Fruit fly (Drosophila melanogaster) whole organism, embryonic: ENCODE data around the gene rush.
A peak's percentile ranks its signal among the peaks of the same experiment; 100 is the strongest.

Source experiments
- Atf3 ChIP-seq: fragments of 200-800 bp; sonication (Bioruptor generic); optimal IDR thresholded peaks from 3 replicates; lab custom pipeline; 2016; ENCODE audit warnings: missing biosample characterization, missing genetic modification characterization
- Blimp-1 ChIP-seq: fragments of 200-800 bp; sonication (Bioruptor generic); optimal IDR thresholded peaks from 3 replicates; lab custom pipeline; 2018; ENCODE audit warnings: missing biosample characterization, missing genetic modification characterization, mild to moderate bottlenecking, moderate library complexity, missing genetic modification reagents
- C15 ChIP-seq: fragments of 200-800 bp; sonication (Bioruptor generic); IDR thresholded peaks from 3 replicates; pipeline ENCODE4 v1.3.6; 2022; ENCODE audit warnings: missing biosample characterization, missing genetic modification characterization
- CG1024 ChIP-seq: fragments of 200-800 bp; sonication (Bioruptor generic); IDR thresholded peaks from 2 replicates; pipeline ENCODE4 v1.3.6; 2022; ENCODE audit warnings: missing biosample characterization, missing genetic modification characterization
- CG12071 ChIP-seq: fragments of 200-800 bp; sonication (Bioruptor generic); optimal IDR thresholded peaks from 3 replicates; lab custom pipeline; 2018; ENCODE audit warnings: missing biosample characterization, mild to moderate bottlenecking, missing genetic modification characterization
- CG12942 ChIP-seq: fragments of 200-800 bp; sonication (Bioruptor generic); optimal IDR thresholded peaks from 3 replicates; lab custom pipeline; 2016; ENCODE audit warnings: missing biosample characterization, missing genetic modification characterization
- CG17361 ChIP-seq: fragments of 200-800 bp; sonication (Bioruptor generic); IDR thresholded peaks from 3 replicates; pipeline ENCODE4 v1.3.6; 2022; ENCODE audit warnings: missing biosample characterization, missing genetic modification characterization
- CG2129 ChIP-seq: fragments of 200-800 bp; sonication (Bioruptor generic); IDR thresholded peaks from 2 replicates; pipeline ENCODE4 v1.3.6; 2022; ENCODE audit warnings: missing biosample characterization, missing genetic modification characterization; ENCODE audit not compliant: partially characterized antibody
- CG30403 ChIP-seq: fragments of 200-800 bp; sonication (Bioruptor generic); optimal IDR thresholded peaks from 3 replicates; lab custom pipeline; 2016; ENCODE audit warnings: missing biosample characterization, missing genetic modification characterization
- CG31388 ChIP-seq: fragments of 200-800 bp; sonication (Bioruptor generic); optimal IDR thresholded peaks from 2 replicates; lab custom pipeline; 2016; ENCODE audit warnings: missing biosample characterization, missing genetic modification characterization
- CG32767 ChIP-seq: fragments of 200-800 bp; sonication (Bioruptor generic); IDR thresholded peaks from 2 replicates; pipeline ENCODE4 v1.3.6; 2022; ENCODE audit warnings: missing biosample characterization, missing genetic modification characterization
- CG32772 ChIP-seq: fragments of 200-800 bp; sonication (Bioruptor generic); IDR thresholded peaks from 2 replicates; pipeline ENCODE4 v1.3.6; 2022; ENCODE audit warnings: missing biosample characterization, missing genetic modification characterization
- CG43689 ChIP-seq: fragments of 200-800 bp; sonication (Bioruptor generic); IDR thresholded peaks from 2 replicates; pipeline ENCODE4 v1.3.6; 2022; ENCODE audit warnings: missing biosample characterization, missing genetic modification characterization
- CG6683 ChIP-seq: fragments of 200-800 bp; sonication (Bioruptor generic); optimal IDR thresholded peaks from 2 replicates; lab custom pipeline; 2017; ENCODE audit warnings: missing biosample characterization, mild to moderate bottlenecking, missing genetic modification characterization, missing genetic modification reagents
- CG7786 ChIP-seq: fragments of 200-800 bp; sonication (Bioruptor generic); optimal IDR thresholded peaks from 2 replicates; lab custom pipeline; 2016; ENCODE audit warnings: missing biosample characterization, missing genetic modification characterization
- CG7839 ChIP-seq: fragments of 200-800 bp; sonication (Bioruptor generic); optimal IDR thresholded peaks from 3 replicates; lab custom pipeline; 2018; ENCODE audit warnings: missing biosample characterization, mild to moderate bottlenecking, missing genetic modification characterization, moderate library complexity
- CG8290 ChIP-seq, 3 experiments: fragments of 200-800 bp; sonication (Bioruptor generic); optimal IDR thresholded peaks; 2 replicates each; lab custom pipeline; 2016 to 2019; ENCODE audit warnings: missing biosample characterization in 3 of 3, missing genetic modification characterization in 3 of 3, mild to moderate bottlenecking in 2 of 3, moderate library complexity in 1 of 3
- CG8359 ChIP-seq: fragments of 200-800 bp; sonication (Bioruptor generic); optimal IDR thresholded peaks from 2 replicates; lab custom pipeline; 2017; ENCODE audit warnings: missing biosample characterization, mild to moderate bottlenecking, missing genetic modification characterization, borderline replicate concordance
- CG8388 ChIP-seq: fragments of 200-800 bp; sonication (Bioruptor generic); optimal IDR thresholded peaks from 2 replicates; lab custom pipeline; 2019; ENCODE audit warnings: missing biosample characterization, mild to moderate bottlenecking, missing genetic modification characterization, moderate library complexity
- CG9215 ChIP-seq: fragments of 200-800 bp; sonication (Bioruptor generic); IDR thresholded peaks from 2 replicates; pipeline ENCODE4 v1.3.6; 2022; ENCODE audit warnings: missing biosample characterization, missing genetic modification characterization
- CG9727 ChIP-seq: fragments of 200-800 bp; sonication (Bioruptor generic); optimal IDR thresholded peaks from 3 replicates; lab custom pipeline; 2017; ENCODE audit warnings: missing biosample characterization, mild to moderate bottlenecking, missing genetic modification characterization
- CG9876 ChIP-seq: fragments of 200-800 bp; sonication (Bioruptor generic); optimal IDR thresholded peaks from 2 replicates; lab custom pipeline; 2016; ENCODE audit warnings: missing biosample characterization, missing genetic modification characterization
- CoRest ChIP-seq: fragments of 200-800 bp; sonication (Bioruptor generic); optimal IDR thresholded peaks from 3 replicates; lab custom pipeline; 2018; ENCODE audit warnings: missing biosample characterization, mild to moderate bottlenecking, missing genetic modification characterization, moderate library complexity
- Dad ChIP-seq: fragments of 200-800 bp; sonication (Bioruptor generic); optimal IDR thresholded peaks from 3 replicates; lab custom pipeline; 2016; ENCODE audit warnings: missing biosample characterization, missing genetic modification characterization
- Dek ChIP-seq: fragments of 200-800 bp; sonication (Bioruptor generic); optimal IDR thresholded peaks from 3 replicates; lab custom pipeline; 2019; ENCODE audit warnings: missing biosample characterization, mild to moderate bottlenecking, missing genetic modification characterization, moderate library complexity
- Ets65A ChIP-seq: fragments of 200-800 bp; sonication (Bioruptor generic); peaks from one replicate; lab custom pipeline; 2016; ENCODE audit warnings: missing biosample characterization, missing genetic modification characterization
- Kr ChIP-seq: fragments of 200-800 bp; sonication (Bioruptor generic); optimal IDR thresholded peaks from 2 replicates; lab custom pipeline; 2017; ENCODE audit warnings: missing biosample characterization, mild to moderate bottlenecking, missing genetic modification characterization
- MBD-R2 ChIP-seq: fragments of 200-800 bp; sonication (Bioruptor generic); IDR thresholded peaks from 2 replicates; pipeline ENCODE4 v1.3.6; 2022; ENCODE audit warnings: missing biosample characterization, missing genetic modification characterization
- Pdp1 ChIP-seq, 2 experiments: fragments of 200-800 bp; sonication (Bioruptor generic); optimal IDR thresholded peaks; 3 replicates each; lab custom pipeline; 2016; ENCODE audit warnings: missing biosample characterization in 2 of 2, missing genetic modification characterization in 2 of 2, mild to moderate bottlenecking in 1 of 2, moderate library complexity in 1 of 2
- Usf ChIP-seq: fragments of 200-800 bp; sonication (Bioruptor generic); optimal IDR thresholded peaks from 2 replicates; lab custom pipeline; 2017; ENCODE audit warnings: missing genotype, missing biosample characterization, missing genetic modification characterization
- Vsx1 ChIP-seq: fragments of 200-800 bp; sonication (Bioruptor generic); optimal IDR thresholded peaks from 2 replicates; lab custom pipeline; 2017; ENCODE audit warnings: missing biosample characterization, mild to moderate bottlenecking, missing genetic modification characterization, missing genetic modification reagents
- az2 ChIP-seq: fragments of 200-800 bp; sonication (Bioruptor generic); optimal IDR thresholded peaks from 3 replicates; lab custom pipeline; 2016; ENCODE audit warnings: missing biosample characterization, missing genetic modification characterization
- bowl ChIP-seq: fragments of 200-800 bp; sonication (Bioruptor generic); IDR thresholded peaks from 2 replicates; pipeline ENCODE4 v1.3.6; 2022; ENCODE audit warnings: missing biosample characterization, missing genetic modification characterization
- dan ChIP-seq: fragments of 200-800 bp; sonication (Bioruptor generic); IDR thresholded peaks from 2 replicates; pipeline ENCODE4 v1.3.6; 2022; ENCODE audit warnings: missing biosample characterization, missing genetic modification characterization
- dysf ChIP-seq: fragments of 200-800 bp; sonication (Bioruptor generic); IDR thresholded peaks from 3 replicates; pipeline ENCODE4 v1.3.6; 2022; ENCODE audit warnings: missing biosample characterization, missing genetic modification characterization
- exex ChIP-seq: fragments of 200-800 bp; sonication (Bioruptor generic); optimal IDR thresholded peaks from 4 replicates; lab custom pipeline; 2018; ENCODE audit warnings: missing biosample characterization, mild to moderate bottlenecking, missing genetic modification characterization, moderate library complexity
- fru ChIP-seq: fragments of >200 bp; optimal IDR thresholded peaks from 2 replicates; lab custom pipeline; 2017
- grn ChIP-seq: fragments of 200-800 bp; sonication (Bioruptor generic); optimal IDR thresholded peaks from 3 replicates; lab custom pipeline; 2017; ENCODE audit warnings: missing biosample characterization, missing genetic modification characterization
- gsb ChIP-seq: fragments of 200-800 bp; sonication (Bioruptor generic); IDR thresholded peaks from 2 replicates; pipeline ENCODE4 v1.3.6; 2022; ENCODE audit warnings: missing biosample characterization, missing genetic modification characterization
- her ChIP-seq: fragments of 200-800 bp; sonication (Bioruptor generic); optimal IDR thresholded peaks from 2 replicates; lab custom pipeline; 2016; ENCODE audit warnings: missing biosample characterization, missing genetic modification characterization
- hth ChIP-seq: fragments of >200 bp; optimal IDR thresholded peaks from 2 replicates; lab custom pipeline; 2017; ENCODE audit warnings: inconsistent platforms
- ind ChIP-seq: fragments of 200-800 bp; sonication (Bioruptor generic); optimal IDR thresholded peaks from 3 replicates; lab custom pipeline; 2016; ENCODE audit warnings: missing biosample characterization, missing genetic modification characterization
- insv ChIP-seq, 2 experiments: fragments of 200-800 bp; sonication (Bioruptor generic); optimal IDR thresholded peaks; 3 replicates each; lab custom pipeline; 2016 to 2018; ENCODE audit warnings: missing biosample characterization in 2 of 2, missing genetic modification characterization in 2 of 2
- inv ChIP-seq: fragments of 200-800 bp; sonication (Bioruptor generic); IDR thresholded peaks from 2 replicates; pipeline ENCODE4 v1.3.6; 2022; ENCODE audit warnings: missing biosample characterization, missing genetic modification characterization; ENCODE audit not compliant: partially characterized antibody
- kah ChIP-seq: fragments of 200-800 bp; sonication (Bioruptor generic); optimal IDR thresholded peaks from 2 replicates; lab custom pipeline; 2018; ENCODE audit warnings: missing biosample characterization, mild to moderate bottlenecking, missing genetic modification characterization
- kay ChIP-seq: fragments of 200-800 bp; sonication (Bioruptor generic); optimal IDR thresholded peaks from 2 replicates; lab custom pipeline; 2016; ENCODE audit warnings: missing biosample characterization, missing genetic modification characterization
- mirr ChIP-seq: fragments of 200-800 bp; sonication (Bioruptor generic); optimal IDR thresholded peaks from 3 replicates; lab custom pipeline; 2018; ENCODE audit warnings: missing biosample characterization, mild to moderate bottlenecking, missing genetic modification characterization
- pb ChIP-seq: fragments of 200-800 bp; sonication (Bioruptor generic); optimal IDR thresholded peaks from 3 replicates; lab custom pipeline; 2016; ENCODE audit warnings: missing biosample characterization, missing genetic modification characterization
- pros ChIP-seq: fragments of 200-800 bp; sonication (Bioruptor generic); optimal IDR thresholded peaks from 3 replicates; lab custom pipeline; 2019; ENCODE audit warnings: missing biosample characterization, mild to moderate bottlenecking, missing genetic modification characterization, moderate library complexity
- salm ChIP-seq: fragments of 200-800 bp; sonication (Bioruptor generic); optimal IDR thresholded peaks from 2 replicates; lab custom pipeline; 2018; ENCODE audit warnings: missing biosample characterization, mild to moderate bottlenecking, missing genetic modification characterization
- trem ChIP-seq: fragments of 200-800 bp; optimal IDR thresholded peaks from 3 replicates; lab custom pipeline; 2019; ENCODE audit warnings: missing biosample characterization, mild to moderate bottlenecking, missing genetic modification characterization, moderate library complexity
- wek ChIP-seq: fragments of 200-800 bp; sonication (Bioruptor generic); optimal IDR thresholded peaks from 3 replicates; lab custom pipeline; 2018; ENCODE audit warnings: missing biosample characterization, mild to moderate bottlenecking, missing genetic modification characterization, moderate library complexity
- zf30C ChIP-seq: fragments of 200-800 bp; sonication (Bioruptor generic); optimal IDR thresholded peaks from 3 replicates; lab custom pipeline; 2018; ENCODE audit warnings: missing biosample characterization, mild to moderate bottlenecking, missing genetic modification characterization

The rush gene

dm6 chrX:1464033-1464432 is 14.3 kb upstream of the rush start, which contains the start of gene Ns3 (continued):
- TF ChIP-seq CG12942 (GFP tag; lab: Kevin White, UChicago) (no peak), CG32767 (GFP tag; lab: Robert Waterston, UW) (no peak), kay (GFP tag; lab: Kevin White, UChicago) (no peak), gsb (GFP tag; lab: Robert Waterston, UW) (no peak), C15 (GFP tag; lab: Robert Waterston, UW) (no peak), Usf (no peak), CG1024 (no peak), grn (GFP tag; lab: Kevin White, UChicago) (no peak), CG8290 (GFP tag; optimal IDR thresholded peaks at IDR 0.05; lab: Kevin White, UChicago) (no peak), CG8290 (tag; optimal IDR thresholded peaks at IDR 0.05; lab: Kevin White, UChicago) (no peak), CG8359 (GFP tag; lab: Kevin White, UChicago) (no peak), CG6683 (GFP tag; lab: Kevin White, UChicago) (no peak), wek (GFP tag; lab: Kevin White, UChicago) (no peak), CG9876 (no peak), az2 (GFP tag; lab: Kevin White, UChicago) (no peak), Kr (GFP tag; lab: Kevin White, UChicago) (no peak), fru (lab: Kevin White, UChicago) (no peak), Dek (tag; lab: Kevin White, UChicago) (no peak), her (no peak), Blimp-1 (no peak), kah (GFP tag; lab: Kevin White, UChicago) (no peak), hth (lab: Kevin White, UChicago) (no peak), CG9215 (no peak), pb (GFP tag; lab: Kevin White, UChicago) (no peak), pros (GFP tag; lab: Kevin White, UChicago) (no peak), CG17361 (GFP tag; lab: Robert Waterston, UW) (no peak), MBD-R2 (GFP tag; lab: Robert Waterston, UW) (peak; percentile 70), bowl (GFP tag; lab: Robert Waterston, UW) (no peak), CG30403 (GFP tag; lab: Kevin White, UChicago) (no peak), Vsx1 (GFP tag; lab: Kevin White, UChicago) (no peak), dysf (GFP tag; lab: Robert Waterston, UW) (no peak), CG32772 (no peak), zf30C (no peak), CG43689 (no peak), salm (no peak), CG7839 (no peak), exex (tag; lab: Kevin White, UChicago) (no peak), insv (GFP tag; optimal IDR thresholded peaks at IDR 0.05; lab: Kevin White, UChicago) (no peak), CG9727 (GFP tag; lab: Kevin White, UChicago) (no peak), CG31388 (GFP tag; lab: Kevin White, UChicago) (no peak), Ets65A (GFP tag; lab: Kevin White, UChicago) (no peak), Dad (GFP tag; lab: Kevin White, UChicago) (no peak), Pdp1 (GFP tag; optimal IDR thresholded peaks at IDR 0.05; lab: Kevin White, UChicago) (no peak), dan (GFP tag; lab: Robert Waterston, UW) (no peak), ind (GFP tag; lab: Kevin White, UChicago) (no peak), trem (tag; lab: Kevin White, UChicago) (peak; percentile 64), inv (peak; percentile 73), Atf3 (GFP tag; lab: Kevin White, UChicago) (no peak), CoRest (tag; lab: Kevin White, UChicago) (no peak), CG2129 (peak; percentile 49; the same call in 1 of the 2 replicates), mirr (GFP tag; lab: Kevin White, UChicago) (no peak), CG8388 (GFP tag; lab: Kevin White, UChicago) (no peak), CG7786 (GFP tag; lab: Kevin White, UChicago) (no peak), CG12071 (GFP tag; lab: Kevin White, UChicago) (no peak)
